Fruit fly (Drosophila melanogaster) whole organism, embryonic: ENCODE measurements around the gene Vti1a.

Experiments
- Ada2b ChIP-seq: fragments of 200-800 bp; sonication (Bioruptor generic); IDR thresholded peaks from 2 replicates; pipeline ENCODE4 v1.3.6; 2022; ENCODE audit warnings: missing biosample characterization, missing genetic modification characterization
- Asciz ChIP-seq: fragments of 200-800 bp; sonication (Bioruptor generic); optimal IDR thresholded peaks from 2 replicates; lab custom pipeline; 2017; ENCODE audit warnings: missing biosample characterization, mild to moderate bottlenecking, missing genetic modification characterization, missing genetic modification reagents
- CG10209 ChIP-seq: fragments of 200-800 bp; sonication (Bioruptor generic); optimal IDR thresholded peaks from 3 replicates; lab custom pipeline; 2017; ENCODE audit warnings: missing biosample characterization, mild to moderate bottlenecking, missing genetic modification characterization, missing genetic modification reagents
- CG10274 ChIP-seq: fragments of 200-800 bp; sonication (Bioruptor generic); optimal IDR thresholded peaks from 3 replicates; lab custom pipeline; 2017; ENCODE audit warnings: missing biosample characterization, mild to moderate bottlenecking, missing genetic modification characterization
- CG11723 ChIP-seq: fragments of 200-800 bp; sonication (Bioruptor generic); optimal IDR thresholded peaks from 2 replicates; lab custom pipeline; 2017; ENCODE audit warnings: missing biosample characterization, mild to moderate bottlenecking, missing genetic modification characterization
- CG12744 ChIP-seq: fragments of 200-800 bp; sonication (Bioruptor generic); optimal IDR thresholded peaks from 2 replicates; lab custom pipeline; 2016; ENCODE audit warnings: missing biosample characterization, missing genetic modification characterization
- CG12942 ChIP-seq: fragments of 200-800 bp; sonication (Bioruptor generic); optimal IDR thresholded peaks from 3 replicates; lab custom pipeline; 2016; ENCODE audit warnings: missing biosample characterization, missing genetic modification characterization
- CG14667 ChIP-seq: fragments of 200-800 bp; sonication (Bioruptor generic); IDR thresholded peaks from 2 replicates; pipeline ENCODE4 v1.3.6; 2022; ENCODE audit warnings: missing biosample characterization, missing genetic modification characterization
- CG14710 ChIP-seq: fragments of 200-800 bp; sonication (Bioruptor generic); optimal IDR thresholded peaks from 3 replicates; lab custom pipeline; 2019; ENCODE audit warnings: missing biosample characterization, mild to moderate bottlenecking, missing genetic modification characterization, moderate library complexity
- CG1529 ChIP-seq: fragments of 200-800 bp; sonication (Bioruptor generic); optimal IDR thresholded peaks from 3 replicates; lab custom pipeline; 2018; ENCODE audit warnings: missing biosample characterization, missing genetic modification characterization
- CG16779 ChIP-seq: fragments of 200-800 bp; sonication (Bioruptor generic); IDR thresholded peaks from 2 replicates; pipeline ENCODE4 v1.3.6; 2022; ENCODE audit warnings: missing biosample characterization, missing genetic modification characterization
- CG17568 ChIP-seq: fragments of 200-800 bp; sonication (Bioruptor generic); optimal IDR thresholded peaks from 2 replicates; lab custom pipeline; 2018; ENCODE audit warnings: missing biosample characterization, mild to moderate bottlenecking, missing genetic modification characterization, moderate library complexity
- CG31441 ChIP-seq: fragments of 200-800 bp; sonication (Bioruptor generic); IDR thresholded peaks from 2 replicates; pipeline ENCODE4 v1.3.6; 2022; ENCODE audit warnings: missing biosample characterization, missing genetic modification characterization
- CG3281 ChIP-seq: fragments of 200-800 bp; sonication (Bioruptor generic); optimal IDR thresholded peaks from 3 replicates; lab custom pipeline; 2017; ENCODE audit warnings: missing biosample characterization, mild to moderate bottlenecking, missing genetic modification characterization
- CG3726 ChIP-seq: fragments of 200-800 bp; sonication (Bioruptor generic); IDR thresholded peaks from 3 replicates; pipeline ENCODE4, ENCODE4 v1.3.6; 2022; ENCODE audit warnings: missing biosample characterization, missing genetic modification characterization
- CG3995 ChIP-seq: fragments of 200-800 bp; sonication (Bioruptor generic); optimal IDR thresholded peaks from 3 replicates; lab custom pipeline; 2016; ENCODE audit warnings: missing biosample characterization, missing genetic modification characterization
- CG4282 ChIP-seq: fragments of 200-800 bp; sonication (Bioruptor generic); optimal IDR thresholded peaks from 2 replicates; lab custom pipeline; 2016; ENCODE audit warnings: missing biosample characterization, missing genetic modification characterization
- CG4707 ChIP-seq: fragments of 200-800 bp; sonication (Bioruptor generic); optimal IDR thresholded peaks from 2 replicates; lab custom pipeline; 2018; ENCODE audit warnings: missing biosample characterization, mild to moderate bottlenecking, missing genetic modification characterization, moderate library complexity
- CG5245 ChIP-seq: fragments of 200-800 bp; sonication (Bioruptor generic); optimal IDR thresholded peaks from 3 replicates; lab custom pipeline; 2016; ENCODE audit warnings: missing biosample characterization, missing genetic modification characterization
- CG6654 ChIP-seq: fragments of 200-800 bp; sonication (Bioruptor generic); optimal IDR thresholded peaks from 2 replicates; lab custom pipeline; 2017; ENCODE audit warnings: missing biosample characterization, mild to moderate bottlenecking, missing genetic modification characterization
- CG6791 ChIP-seq: fragments of 200-800 bp; sonication (Bioruptor generic); IDR thresholded peaks from 3 replicates; pipeline ENCODE4 v1.3.6; 2022; ENCODE audit warnings: missing biosample characterization, missing genetic modification characterization; ENCODE audit not compliant: partially characterized antibody
- CG7271 ChIP-seq: fragments of 200-800 bp; sonication (Bioruptor generic); optimal IDR thresholded peaks from 2 replicates; lab custom pipeline; 2018; ENCODE audit warnings: missing biosample characterization, mild to moderate bottlenecking, missing genetic modification characterization, moderate library complexity
- CG7372 ChIP-seq: fragments of 200-800 bp; sonication (Bioruptor generic); IDR thresholded peaks from 2 replicates; pipeline ENCODE4 v1.3.6; 2022; ENCODE audit warnings: missing biosample characterization, missing genetic modification characterization
- CG7556 ChIP-seq: fragments of 200-800 bp; sonication (Bioruptor generic); optimal IDR thresholded peaks from 2 replicates; lab custom pipeline; 2017; ENCODE audit warnings: missing biosample characterization, mild to moderate bottlenecking, missing genetic modification characterization
- CG8089 ChIP-seq: fragments of 200-800 bp; sonication (Bioruptor generic); optimal IDR thresholded peaks from 3 replicates; lab custom pipeline; 2016; ENCODE audit warnings: missing biosample characterization, missing genetic modification characterization
- CG8924 ChIP-seq: fragments of 200-800 bp; optimal IDR thresholded peaks from 3 replicates; lab custom pipeline; 2019; ENCODE audit warnings: missing biosample characterization, mild to moderate bottlenecking, missing genetic modification characterization, moderate library complexity
- CG9932 ChIP-seq: fragments of 200-800 bp; sonication (Bioruptor generic); IDR thresholded peaks from 2 replicates; pipeline ENCODE4 v1.3.6; 2022; ENCODE audit warnings: missing biosample characterization, missing genetic modification characterization
- Dad ChIP-seq: fragments of 200-800 bp; sonication (Bioruptor generic); optimal IDR thresholded peaks from 3 replicates; lab custom pipeline; 2016; ENCODE audit warnings: missing biosample characterization, missing genetic modification characterization
- Doc2 ChIP-seq: fragments of 200-800 bp; sonication (Bioruptor generic); IDR thresholded peaks from 2 replicates; pipeline ENCODE4 v1.3.6; 2022; ENCODE audit warnings: missing biosample characterization, missing genetic modification characterization
- HLH54F ChIP-seq: fragments of 200-800 bp; sonication (Bioruptor generic); optimal IDR thresholded peaks from 3 replicates; lab custom pipeline; 2016; ENCODE audit warnings: missing biosample characterization, missing genetic modification characterization
- MESR4 ChIP-seq: fragments of 200-800 bp; sonication (Bioruptor generic); optimal IDR thresholded peaks from 2 replicates; lab custom pipeline; 2018; ENCODE audit warnings: missing biosample characterization, mild to moderate bottlenecking, missing genetic modification characterization, moderate library complexity
- Mad ChIP-seq: fragments of 200-800 bp; sonication (Bioruptor generic); optimal IDR thresholded peaks from 2 replicates; lab custom pipeline; 2016; ENCODE audit warnings: missing biosample characterization, missing genetic modification characterization
- Mes4 ChIP-seq: fragments of 200-800 bp; sonication (Bioruptor generic); optimal IDR thresholded peaks from 2 replicates; lab custom pipeline; 2016; ENCODE audit warnings: missing biosample characterization, missing genetic modification characterization
- NC2α ChIP-seq: fragments of 200-800 bp; sonication (Bioruptor generic); optimal IDR thresholded peaks from 2 replicates; lab custom pipeline; 2016; ENCODE audit warnings: missing biosample characterization, missing genetic modification characterization
- Oaz ChIP-seq: fragments of 200-800 bp; sonication (Bioruptor generic); IDR thresholded peaks from 2 replicates; pipeline ENCODE4 v1.3.6; 2022; ENCODE audit warnings: missing biosample characterization, missing genetic modification characterization
- Sox102F ChIP-seq: fragments of 200-800 bp; sonication (Bioruptor generic); optimal IDR thresholded peaks from 2 replicates; lab custom pipeline; 2018; ENCODE audit warnings: missing biosample characterization, mild to moderate bottlenecking, missing genetic modification characterization, moderate library complexity
- cad ChIP-seq: fragments of >200 bp; optimal IDR thresholded peaks from 2 replicates; lab custom pipeline; 2017; ENCODE audit warnings: missing biosample characterization, missing genetic modification characterization
- chinmo ChIP-seq: fragments of 200-800 bp; sonication (Bioruptor generic); IDR thresholded peaks from 4 replicates; pipeline ENCODE4 v1.3.6; 2022; ENCODE audit warnings: missing biosample characterization, missing genetic modification characterization; ENCODE audit not compliant: partially characterized antibody
- dan ChIP-seq: fragments of 200-800 bp; sonication (Bioruptor generic); IDR thresholded peaks from 2 replicates; pipeline ENCODE4 v1.3.6; 2022; ENCODE audit warnings: missing biosample characterization, missing genetic modification characterization
- dmrt99B ChIP-seq: fragments of 200-800 bp; sonication (Bioruptor generic); optimal IDR thresholded peaks from 2 replicates; lab custom pipeline; 2018; ENCODE audit warnings: missing biosample characterization, mild to moderate bottlenecking, missing genetic modification characterization, moderate library complexity
- fu2 ChIP-seq: fragments of 200-800 bp; sonication (Bioruptor generic); optimal IDR thresholded peaks from 2 replicates; lab custom pipeline; 2016; ENCODE audit warnings: missing biosample characterization, missing genetic modification characterization
- gem ChIP-seq: fragments of 200-800 bp; sonication (Bioruptor generic); optimal IDR thresholded peaks from 2 replicates; lab custom pipeline; 2019; ENCODE audit warnings: missing biosample characterization, mild to moderate bottlenecking, missing genetic modification characterization, moderate library complexity
- gro ChIP-seq: fragments of 200-800 bp; sonication (Bioruptor generic); optimal IDR thresholded peaks from 2 replicates; lab custom pipeline; 2016; ENCODE audit warnings: missing biosample characterization, missing genetic modification characterization
- lilli ChIP-seq: fragments of 200-800 bp; sonication (Bioruptor generic); optimal IDR thresholded peaks from 3 replicates; lab custom pipeline; 2016; ENCODE audit warnings: missing biosample characterization, missing genetic modification characterization
- mam ChIP-seq: fragments of 200-800 bp; sonication (Bioruptor generic); optimal IDR thresholded peaks from 3 replicates; lab custom pipeline; 2016; ENCODE audit warnings: missing biosample characterization, missing genetic modification characterization
- mirr ChIP-seq: fragments of 200-800 bp; sonication (Bioruptor generic); optimal IDR thresholded peaks from 3 replicates; lab custom pipeline; 2018; ENCODE audit warnings: missing biosample characterization, mild to moderate bottlenecking, missing genetic modification characterization
- schlank ChIP-seq: fragments of 200-800 bp; sonication (Bioruptor generic); optimal IDR thresholded peaks from 2 replicates; lab custom pipeline; 2018; ENCODE audit warnings: missing biosample characterization, mild to moderate bottlenecking, missing genetic modification characterization
- sim ChIP-seq: fragments of 200-800 bp; sonication (Bioruptor generic); IDR thresholded peaks from 2 replicates; pipeline ENCODE4 v1.3.6; 2022; ENCODE audit warnings: missing biosample characterization, missing genetic modification characterization
- ttk ChIP-seq: fragments of 200-800 bp; sonication (Bioruptor generic); IDR thresholded peaks from 2 replicates; pipeline ENCODE4 v2.1.2; 2022; ENCODE audit warnings: missing biosample characterization, missing genetic modification characterization
- tx ChIP-seq: fragments of 200-800 bp; sonication (Bioruptor generic); optimal IDR thresholded peaks from 2 replicates; lab custom pipeline; 2016; ENCODE audit warnings: missing biosample characterization, missing genetic modification characterization
- unpg ChIP-seq: fragments of 200-800 bp; sonication (Bioruptor generic); optimal IDR thresholded peaks from 3 replicates; lab custom pipeline; 2018; ENCODE audit warnings: missing biosample characterization, mild to moderate bottlenecking, missing genetic modification characterization, moderate library complexity
- usp ChIP-seq: fragments of >200 bp; optimal IDR thresholded peaks from 2 replicates; lab custom pipeline; 2017; ENCODE audit warnings: missing biosample characterization, missing genetic modification characterization
- zf30C ChIP-seq: fragments of 200-800 bp; sonication (Bioruptor generic); optimal IDR thresholded peaks from 3 replicates; lab custom pipeline; 2018; ENCODE audit warnings: missing biosample characterization, mild to moderate bottlenecking, missing genetic modification characterization

Vti1a gene

DNA sequence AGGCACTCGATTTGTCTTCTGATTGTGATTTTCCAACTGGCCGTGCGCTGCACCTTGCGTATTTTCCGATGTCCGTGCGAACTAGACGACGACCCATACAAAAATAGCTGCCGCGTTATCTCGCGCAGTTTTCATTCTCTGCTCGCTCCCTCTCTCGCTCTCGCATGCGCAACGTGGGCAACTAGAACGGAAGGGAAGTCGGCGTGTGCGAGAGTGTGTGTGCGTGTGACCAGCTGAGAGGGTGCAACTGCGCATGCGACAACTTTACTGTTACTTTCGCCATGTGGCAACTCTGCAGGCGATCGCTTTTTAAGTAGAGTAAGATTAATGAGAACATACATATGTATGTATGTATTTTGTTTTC is 7.3 kb downstream of the Vti1a start, which contains the start of gene ebd1 (continued):
- no peak for TF ChIP-seq CG3281 (GFP tag; lab: Kevin White, UChicago)
- peak; percentile 1 for TF ChIP-seq CG14710 (tag; lab: Kevin White, UChicago)
- TF ChIP-seq CG3995 (GFP tag; lab: Kevin White, UChicago): no peak
- no peak for TF ChIP-seq Ada2b
- TF ChIP-seq CG11723: no peak
- TF ChIP-seq CG12942 (GFP tag; lab: Kevin White, UChicago): no peak
- no peak for TF ChIP-seq cad (GFP tag; lab: Kevin White, UChicago)
- no peak for TF ChIP-seq CG9932
- no peak for TF ChIP-seq schlank (tag; lab: Kevin White, UChicago)
- TF ChIP-seq CG7372 (GFP tag; lab: Robert Waterston, UW): no peak
- TF ChIP-seq CG4282 (GFP tag; lab: Kevin White, UChicago): no peak
- TF ChIP-seq CG8924 (tag; lab: Kevin White, UChicago): peak; percentile 43
- no peak for TF ChIP-seq gem (tag; lab: Kevin White, UChicago)
- TF ChIP-seq CG12744 (GFP tag; lab: Kevin White, UChicago): no peak
- no peak for TF ChIP-seq CG7271
- peak; percentile 6 for TF ChIP-seq mirr (GFP tag; lab: Kevin White, UChicago)
- 0 out of 4 replicates have a peak, but pooled peaks have one; percentile 47 for TF ChIP-seq chinmo (GFP tag; lab: Robert Waterston, UW)
- no peak for TF ChIP-seq CG3726 (GFP tag; lab: Robert Waterston, UW)
- TF ChIP-seq CG7556: no peak
- no peak for TF ChIP-seq fu2 (GFP tag; lab: Kevin White, UChicago)
- no peak for TF ChIP-seq Mes4 (GFP tag; lab: Kevin White, UChicago)
- no peak for TF ChIP-seq Asciz (GFP tag; lab: Kevin White, UChicago)
- TF ChIP-seq dmrt99B: no peak
- no peak for TF ChIP-seq HLH54F
- TF ChIP-seq dan (GFP tag; lab: Robert Waterston, UW): no peak
- no peak for TF ChIP-seq NC2α (GFP tag; lab: Kevin White, UChicago)
- TF ChIP-seq mam: no peak
- peak; percentile 25 for TF ChIP-seq gro
- TF ChIP-seq CG6654 (GFP tag; lab: Kevin White, UChicago): no peak
- TF ChIP-seq sim (GFP tag; lab: Robert Waterston, UW): no peak
- no peak for TF ChIP-seq unpg (GFP tag; lab: Kevin White, UChicago)
- TF ChIP-seq CG31441: no peak; the same call in 1 of the 2 replicates
- TF ChIP-seq CG17568 (GFP tag; lab: Kevin White, UChicago): no peak
- TF ChIP-seq usp (GFP tag; lab: Kevin White, UChicago): no peak
- no peak for TF ChIP-seq CG1529
- no peak for TF ChIP-seq CG14667 (GFP tag; lab: Robert Waterston, UW)
- no peak for TF ChIP-seq CG16779 (GFP tag; lab: Robert Waterston, UW)
- peak; percentile 36; the same call in 1 of the 3 replicates for TF ChIP-seq CG6791 (GFP tag; lab: Robert Waterston, UW)
- peak; percentile 46; the same call in 1 of the 2 replicates for TF ChIP-seq ttk (GFP tag; lab: Robert Waterston, UW)
- no peak for TF ChIP-seq CG10209 (GFP tag; lab: Kevin White, UChicago)
- TF ChIP-seq lilli (GFP tag; lab: Kevin White, UChicago): no peak
- no peak for TF ChIP-seq tx (GFP tag; lab: Kevin White, UChicago)
- no peak for TF ChIP-seq Oaz
- TF ChIP-seq CG4707: peak; percentile 29
- no peak for TF ChIP-seq Doc2 (GFP tag; lab: Robert Waterston, UW)
- no peak for TF ChIP-seq Dad (GFP tag; lab: Kevin White, UChicago)
- no peak for TF ChIP-seq CG5245
- TF ChIP-seq Sox102F (GFP tag; lab: Kevin White, UChicago): no peak
- TF ChIP-seq Mad: no peak
- TF ChIP-seq CG10274 (GFP tag; lab: Kevin White, UChicago): no peak
- TF ChIP-seq CG8089: no peak
- peak; percentile 17 for TF ChIP-seq MESR4 (GFP tag; lab: Kevin White, UChicago)
- TF ChIP-seq zf30C (GFP tag; lab: Kevin White, UChicago): no peak
